Fruit fly (Drosophila melanogaster) whole organism, embryonic: Measurements from ENCODE around the gene CG5376.

Source experiments
- CG12299 ChIP-seq: fragments of 200-800 bp; sonication (Bioruptor generic); optimal IDR thresholded peaks from 2 replicates; lab custom pipeline; 2018; ENCODE audit warnings: missing biosample characterization, mild to moderate bottlenecking, missing genetic modification characterization
- CG4730 ChIP-seq: fragments of 200-800 bp; sonication (Bioruptor generic); IDR thresholded peaks from 2 replicates; pipeline ENCODE4 v1.3.6; 2022; ENCODE audit warnings: missing biosample characterization, missing genetic modification characterization
- Doc2 ChIP-seq: fragments of 200-800 bp; sonication (Bioruptor generic); IDR thresholded peaks from 2 replicates; pipeline ENCODE4 v1.3.6; 2022; ENCODE audit warnings: missing biosample characterization, missing genetic modification characterization
- Sox102F ChIP-seq: fragments of 200-800 bp; sonication (Bioruptor generic); optimal IDR thresholded peaks from 2 replicates; lab custom pipeline; 2018; ENCODE audit warnings: missing biosample characterization, mild to moderate bottlenecking, missing genetic modification characterization, moderate library complexity
- aop ChIP-seq: fragments of 200-800 bp; sonication (Bioruptor generic); IDR thresholded peaks from 2 replicates; pipeline ENCODE4 v1.3.6; 2022; ENCODE audit warnings: missing biosample characterization, missing genetic modification characterization
- gsb ChIP-seq: fragments of 200-800 bp; sonication (Bioruptor generic); IDR thresholded peaks from 2 replicates; pipeline ENCODE4 v1.3.6; 2022; ENCODE audit warnings: missing biosample characterization, missing genetic modification characterization
- lilli ChIP-seq: fragments of 200-800 bp; sonication (Bioruptor generic); optimal IDR thresholded peaks from 3 replicates; lab custom pipeline; 2016; ENCODE audit warnings: missing biosample characterization, missing genetic modification characterization
- trh ChIP-seq: fragments of 200-800 bp; sonication (Bioruptor generic); optimal IDR thresholded peaks from 2 replicates; lab custom pipeline; 2016; ENCODE audit warnings: missing biosample characterization, missing genetic modification characterization

- no peak for TF ChIP-seq Sox102F (GFP tag; lab: Kevin White, UChicago)
- no peak for TF ChIP-seq CG4730 (GFP tag; lab: Robert Waterston, UW)
- TF ChIP-seq aop (GFP tag; lab: Robert Waterston, UW): no peak
- no peak for TF ChIP-seq lilli (GFP tag; lab: Kevin White, UChicago)
- TF ChIP-seq CG12299 (tag; lab: Kevin White, UChicago): no peak
- TF ChIP-seq gsb (GFP tag; lab: Robert Waterston, UW): no peak
- no peak for TF ChIP-seq Doc2 (GFP tag; lab: Robert Waterston, UW)
- no peak for TF ChIP-seq trh
These were observed 1.7 kb downstream of the CG5376 start, which contains the start of gene Pfdn5 for dm6 chr3R:22487037-22487492.
